Fruit fly (Drosophila melanogaster): ENCODE measurements around the gene TwdlR.

- TF ChIP-seq woc (GFP tag; optimal IDR thresholded peaks at IDR 0.05) (no peak), Dif (GFP tag; optimal IDR thresholded peaks at IDR 0.05; ENCODE audit: partially characterized antibody) (no peak), dsf (GFP tag; optimal IDR thresholded peaks at IDR 0.05; ENCODE audit: borderline replicate concordance) (no peak), Abd-B (GFP tag; optimal IDR thresholded peaks at IDR 0.05) (no peak), Mio (GFP tag; optimal IDR thresholded peaks at IDR 0.05) (no peak), HLH106 (tag; optimal IDR thresholded peaks at IDR 0.05) (no peak), h (GFP tag; optimal IDR thresholded peaks at IDR 0.05) (no peak), Myc (optimal IDR thresholded peaks at IDR 0.05) (no peak), sage (GFP tag; optimal IDR thresholded peaks at IDR 0.05) (no peak), N (GFP tag; optimal IDR thresholded peaks at IDR 0.05) (no peak), dmrt93B (GFP tag; optimal IDR thresholded peaks at IDR 0.05) (no peak), usp (GFP tag; optimal IDR thresholded peaks at IDR 0.05) (no peak), dl (GFP tag; optimal IDR thresholded peaks at IDR 0.05; ENCODE audit: insufficient read depth in 1 of 2, partially characterized antibody in 2 of 2) (no peak), pan (optimal IDR thresholded peaks at IDR 0.05) (no peak)
These were observed 4.9 kb downstream of the TwdlR start, which contains the start of gene TwdlD for dm6 chr3R:26639503-26640075.

Data from whole organism, wandering third instar larva.